Worm (Caenorhabditis elegans) whole organism, early embryonic: ENCODE results near the gene fbxa-179.

Experiments
- B0310.2 ChIP-seq: sonication (generic microtip); optimal IDR thresholded peaks from 2 replicates; lab custom pipeline; 2016; ENCODE audit warnings: mild to moderate bottlenecking, missing genetic modification characterization, missing compliant biosample characterization
- ama-1 ChIP-seq: fragments of 150-350 bp; optimal IDR thresholded peaks from 2 replicates; lab custom pipeline; 2014
- ets-7 ChIP-seq: sonication (generic microtip); optimal IDR thresholded peaks from 2 replicates; lab custom pipeline; 2016; ENCODE audit warnings: missing genotype, missing genetic modification characterization, missing compliant biosample characterization
- hmbx-1 ChIP-seq: sonication (generic microtip); optimal IDR thresholded peaks from 2 replicates; lab custom pipeline; 2016; ENCODE audit warnings: mild to moderate bottlenecking, missing genetic modification characterization, missing compliant biosample characterization
- hmg-4 ChIP-seq: fragments of 200-800 bp; sonication (Bioruptor generic); optimal IDR thresholded peaks from 2 replicates; lab custom pipeline; 2018; ENCODE audit warnings: mild to moderate bottlenecking, missing genetic modification characterization, missing compliant biosample characterization
- hnd-1 ChIP-seq: sonication (generic microtip); optimal IDR thresholded peaks from 2 replicates; lab custom pipeline; 2016; ENCODE audit warnings: missing genetic modification characterization, missing compliant biosample characterization
- pes-1 ChIP-seq: fragments of 200-800 bp; sonication (Bioruptor generic); IDR thresholded peaks from 2 replicates; pipeline ENCODE4 v1.3.6; 2022; ENCODE audit warnings: missing genetic modification reagents, missing genetic modification characterization, missing compliant biosample characterization
- sea-1 ChIP-seq: fragments of 200-800 bp; sonication (Bioruptor generic); conservative IDR thresholded peaks from 2 replicates; pipeline ENCODE4 v1.3.6; 2022; ENCODE audit warnings: missing genetic modification characterization, missing compliant biosample characterization
- tbx-11 ChIP-seq: fragments of 200-800 bp; sonication (Bioruptor generic); IDR thresholded peaks from 2 replicates; pipeline ENCODE4 v1.3.6; 2022; ENCODE audit warnings: missing genetic modification characterization, missing compliant biosample characterization
- tbx-37 ChIP-seq: fragments of 200-800 bp; sonication (Bioruptor generic); conservative IDR thresholded peaks from 2 replicates; pipeline ENCODE4 v1.3.6; 2022; ENCODE audit warnings: missing genetic modification reagents, missing genetic modification characterization, missing compliant biosample characterization

DNA sequence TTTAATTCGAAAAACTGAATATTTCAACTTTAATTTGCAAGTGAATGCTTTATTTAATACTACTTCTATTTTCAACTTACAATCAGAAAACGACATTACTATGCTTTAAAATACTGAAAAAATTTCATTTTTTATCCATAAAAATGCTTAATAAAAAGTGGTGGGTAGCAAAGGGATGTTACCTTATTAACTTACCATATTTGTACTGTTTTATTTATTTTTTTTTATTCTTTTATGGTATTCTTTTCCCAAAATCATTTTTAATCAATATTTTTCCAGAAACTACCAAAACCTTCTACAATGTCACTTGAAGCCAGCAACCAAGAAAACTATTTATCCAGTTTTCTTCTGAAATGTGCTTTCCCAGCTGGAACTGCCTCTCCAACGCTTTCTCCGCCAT lies 29.7 kb downstream of the fbxa-179 start, which contains the start of gene Y60A9.3:
- TF ChIP-seq B0310.2 (tag; lab: Kevin White, UChicago) (no peak), ets-7 (no peak), tbx-37 (no peak), pes-1 (GFP tag; lab: Robert Waterston, UW) (no peak), ama-1 (lab: Kevin White, UChicago) (no peak), tbx-11 (GFP tag; lab: Robert Waterston, UW) (no peak), sea-1 (GFP tag; lab: Robert Waterston, UW) (no peak), hmbx-1 (tag; lab: Kevin White, UChicago) (no peak), hmg-4 (GFP tag; lab: Kevin White, UChicago) (no peak), hnd-1 (tag; lab: Kevin White, UChicago) (no peak)
